Fruit fly (Drosophila melanogaster) whole organism, larva: ENCODE results near the gene Rlip.

Experiments used
- noc ChIP-seq: fragments of 200-800 bp; sonication (Bioruptor generic); optimal IDR thresholded peaks from 3 replicates; lab custom pipeline; 2019; ENCODE audit warnings: missing biosample characterization, mild to moderate bottlenecking, missing genetic modification characterization, moderate library complexity

The Rlip gene

DNA sequence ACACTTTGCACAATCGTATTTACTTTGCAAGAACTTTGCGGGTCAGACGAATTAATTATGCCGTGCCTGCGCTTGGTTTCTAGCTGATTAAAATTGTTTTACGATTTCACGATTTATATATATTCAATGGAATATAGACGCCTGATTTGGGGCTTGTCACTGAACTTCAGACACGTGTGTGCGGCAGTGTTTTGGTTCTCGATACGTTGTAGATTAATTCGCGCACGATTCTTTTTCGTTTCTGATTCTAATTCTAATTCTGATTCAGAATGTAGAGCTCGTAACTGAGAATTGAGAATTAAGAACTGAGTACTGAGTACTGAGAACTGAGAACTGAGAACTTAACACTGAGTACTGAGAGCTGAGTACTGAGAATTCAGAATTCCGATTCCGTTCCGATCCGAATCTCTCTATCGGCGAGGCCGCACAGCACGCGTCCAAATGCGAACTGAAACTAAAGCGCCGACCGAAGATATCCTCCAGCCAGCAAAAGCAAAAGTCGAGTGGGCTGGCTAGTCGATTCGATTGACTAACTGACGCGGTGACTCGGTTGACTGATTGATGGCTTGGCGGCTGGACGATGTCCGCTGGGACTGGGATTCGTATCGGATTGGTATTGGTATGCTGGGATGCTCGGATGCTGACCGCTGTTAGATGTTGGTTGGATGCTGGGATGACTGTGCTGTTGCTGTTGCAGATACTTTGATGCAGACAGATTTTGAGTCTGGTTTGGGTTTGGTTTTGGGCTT is 5.5 kb downstream of the Rlip start:
- no peak for TF ChIP-seq noc (tag; lab: Kevin White, UChicago)

DNA sequence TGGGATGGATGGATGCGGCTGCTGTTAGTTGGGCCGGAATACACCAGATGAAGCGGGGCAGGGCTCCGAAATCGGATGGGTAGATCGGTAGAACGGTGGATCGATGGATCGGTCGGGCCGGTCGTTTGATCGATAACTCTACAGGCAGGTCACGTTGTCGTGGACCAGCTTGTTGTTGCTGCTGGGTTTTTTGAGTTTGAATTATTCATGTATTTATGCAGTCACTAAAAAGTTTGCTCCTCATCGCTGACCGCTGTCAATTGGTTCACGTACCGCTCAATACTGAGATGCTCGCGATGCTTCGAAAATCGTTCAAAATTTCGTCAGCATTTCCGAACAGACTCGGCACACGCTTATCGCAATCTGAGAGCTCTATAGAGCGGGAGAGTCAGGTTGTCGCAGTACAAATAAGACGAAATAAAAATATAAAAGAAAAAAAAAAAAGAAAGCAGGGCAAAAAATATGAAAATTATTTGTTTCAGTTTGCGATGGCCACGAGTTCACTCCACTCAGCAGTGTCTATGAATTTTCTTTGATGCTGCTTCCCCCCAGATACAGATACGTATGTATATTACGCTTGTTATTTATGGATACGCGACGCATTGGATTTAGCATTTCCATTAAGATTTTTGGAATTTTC is 6.5 kb downstream of the Rlip start, which contains the start of gene peg:
Gene peg (minus strand): TSS at position 262 of the 640 bp plus-strand sequence.
- no peak for TF ChIP-seq noc (tag; lab: Kevin White, UChicago)

DNA sequence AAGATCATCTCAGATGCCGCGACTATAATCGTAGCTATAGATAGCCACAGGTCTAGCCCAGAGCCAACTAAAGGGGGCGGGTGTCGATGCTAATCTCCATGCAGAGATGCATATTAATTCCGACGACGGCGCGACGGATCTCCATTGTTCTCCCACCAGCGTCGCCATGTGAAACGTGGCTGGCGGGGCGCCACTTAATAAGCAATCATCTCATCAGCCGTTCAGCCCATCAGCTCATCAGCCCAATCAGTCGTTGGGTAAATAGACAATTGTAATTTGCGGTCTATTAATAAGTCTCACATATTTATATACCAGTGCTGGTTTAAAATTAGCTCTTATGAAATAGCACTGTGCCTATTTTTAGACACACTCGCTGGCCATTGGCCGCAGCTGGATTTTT is 8.0 kb downstream of the Rlip start:
- no peak for TF ChIP-seq noc (tag; lab: Kevin White, UChicago)

DNA sequence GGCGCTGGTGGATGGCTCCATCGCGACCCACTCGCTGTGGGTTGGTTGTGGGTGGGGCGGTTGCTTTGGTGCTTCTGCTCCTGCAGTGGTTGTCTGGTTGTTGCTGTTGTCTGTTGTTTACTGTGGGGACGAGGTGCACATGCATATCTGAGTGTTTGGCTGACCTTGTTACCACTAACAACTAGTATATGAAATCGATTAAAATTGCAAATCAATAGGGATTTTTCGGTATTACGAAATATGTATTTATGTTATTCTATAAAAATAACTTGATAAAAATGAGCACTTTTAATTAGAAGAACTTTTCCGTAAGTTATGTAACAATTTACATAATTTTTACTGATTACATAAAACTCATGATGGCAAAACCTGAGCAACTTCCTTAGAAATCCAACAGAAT is 24.9 kb downstream of the Rlip start, which contains the start of gene Dhc93AB:
Gene Dhc93AB (minus strand): TSS at position 101 of the 400 bp plus-strand sequence.
- TF ChIP-seq noc (tag; lab: Kevin White, UChicago): no peak

DNA sequence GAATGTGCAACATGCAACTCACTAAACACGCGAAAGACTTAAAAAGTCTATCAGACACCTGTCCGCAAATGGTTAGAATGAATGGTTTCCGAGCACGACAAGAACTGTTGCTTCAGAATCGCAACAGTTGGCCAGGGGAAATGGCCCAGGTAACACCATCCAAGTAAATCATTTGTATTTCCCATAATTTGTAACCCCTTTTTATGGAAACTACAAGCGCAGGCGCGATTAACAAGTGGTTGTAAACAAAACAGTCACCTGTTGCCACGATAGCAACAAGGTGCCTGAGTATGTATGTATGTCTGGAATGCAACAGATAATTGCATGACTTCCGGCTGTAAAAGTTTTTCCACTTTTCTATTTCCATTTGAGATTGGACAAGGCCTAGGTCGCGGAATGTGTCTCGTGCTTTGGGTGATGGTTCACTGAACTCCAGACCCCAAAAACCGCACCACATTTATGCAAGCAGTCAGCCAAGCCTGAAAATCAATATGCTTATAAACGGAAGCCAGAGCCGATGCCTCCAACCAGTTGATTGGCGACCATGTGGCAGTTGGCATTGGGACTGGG is 26.1 kb downstream of the Rlip start, which contains the start of gene CG12278:
Gene CG12278 (plus strand): TSS at position 520 of the 570 bp plus-strand sequence.
- no peak for TF ChIP-seq noc (tag; lab: Kevin White, UChicago)

DNA sequence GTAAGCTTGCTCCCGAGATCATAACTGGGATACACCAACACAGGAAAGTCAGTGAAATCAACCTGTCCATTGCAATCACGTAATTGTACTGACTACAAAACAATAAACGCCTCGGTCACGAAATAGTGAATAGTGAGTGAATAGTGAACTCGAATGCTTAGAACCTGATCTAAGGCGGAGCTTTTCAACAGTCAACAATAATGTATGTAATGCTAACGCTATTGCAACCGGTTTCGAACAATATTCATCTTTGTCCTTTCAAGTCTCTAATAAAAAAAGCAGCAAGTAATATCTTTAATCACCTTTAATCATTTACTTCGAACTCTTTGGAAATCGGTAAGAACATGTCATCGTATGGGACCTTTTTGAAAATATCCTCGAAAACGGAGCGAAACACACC is 28.3 kb downstream of the Rlip start, which contains the start of gene CG31189:
Gene CG31189 (minus strand): TSS at position 101 of the 400 bp plus-strand sequence.
- no peak for TF ChIP-seq noc (tag; lab: Kevin White, UChicago)

DNA sequence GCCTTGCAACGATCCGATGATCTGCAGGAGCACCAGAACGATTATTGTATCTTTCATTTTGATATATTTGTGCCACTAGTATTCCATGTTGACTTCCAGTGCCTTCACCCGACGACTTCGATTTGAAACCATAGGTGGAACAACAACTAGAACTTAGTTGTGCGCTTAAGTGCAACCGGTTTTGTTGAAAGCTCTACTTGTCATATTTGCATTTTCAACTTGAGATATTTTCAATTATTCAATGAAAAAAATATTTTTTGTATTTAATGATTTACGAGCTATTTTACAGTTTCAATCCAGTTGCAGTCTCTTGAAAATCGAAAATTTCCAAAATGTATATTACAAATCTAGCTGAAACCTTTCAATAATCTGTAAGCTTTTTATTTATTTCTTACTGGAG is 29.4 kb downstream of the Rlip start, which contains the start of gene CG31207:
Gene CG31207 (minus strand): TSS at position 101 of the 400 bp plus-strand sequence.
- TF ChIP-seq noc (tag; lab: Kevin White, UChicago): no peak

DNA sequence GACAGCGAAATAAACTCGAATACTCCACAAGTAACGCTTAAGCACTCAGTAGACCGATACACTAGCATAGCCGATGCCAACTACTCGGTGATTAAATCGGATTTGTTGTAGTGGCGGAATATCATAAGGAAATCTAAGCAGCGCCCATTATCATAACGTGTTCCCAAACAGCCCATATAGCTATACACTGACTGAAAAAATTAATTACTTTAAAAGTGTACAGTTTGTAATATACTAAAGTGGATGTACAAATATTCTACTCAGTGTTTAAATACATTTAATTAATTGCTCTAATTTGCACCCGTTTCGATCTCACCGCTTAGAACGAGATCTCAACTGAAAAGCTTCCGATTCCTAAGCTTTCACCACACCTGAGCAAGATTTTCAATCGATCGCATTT is 31.2 kb downstream of the Rlip start, which contains the start of gene CG7079:
Gene CG7079 (minus strand): TSS at position 101 of the 400 bp plus-strand sequence.
- TF ChIP-seq noc (tag; lab: Kevin White, UChicago): no peak

DNA sequence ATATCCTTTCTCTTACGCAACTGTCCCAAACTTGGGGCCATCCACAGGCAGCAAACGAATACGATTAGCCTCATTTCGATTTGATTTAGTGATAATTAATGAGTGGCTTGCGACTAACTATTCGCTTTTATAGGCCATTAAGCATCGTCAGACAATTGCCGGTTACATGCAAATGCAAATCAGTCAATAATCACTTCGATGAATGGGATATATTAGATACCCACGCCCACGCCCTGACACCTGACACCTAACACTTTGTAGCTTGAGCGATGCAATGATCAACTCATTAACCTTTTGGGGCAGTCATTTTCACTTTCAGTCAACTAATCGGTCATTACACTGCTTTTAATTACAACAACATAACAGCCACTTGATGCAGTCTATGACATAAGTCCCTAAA is 33.4 kb downstream of the Rlip start, which contains the start of gene Jhbp15:
Gene Jhbp15 (minus strand): TSS at position 101 of the 400 bp plus-strand sequence.
- TF ChIP-seq noc (tag; lab: Kevin White, UChicago): no peak

DNA sequence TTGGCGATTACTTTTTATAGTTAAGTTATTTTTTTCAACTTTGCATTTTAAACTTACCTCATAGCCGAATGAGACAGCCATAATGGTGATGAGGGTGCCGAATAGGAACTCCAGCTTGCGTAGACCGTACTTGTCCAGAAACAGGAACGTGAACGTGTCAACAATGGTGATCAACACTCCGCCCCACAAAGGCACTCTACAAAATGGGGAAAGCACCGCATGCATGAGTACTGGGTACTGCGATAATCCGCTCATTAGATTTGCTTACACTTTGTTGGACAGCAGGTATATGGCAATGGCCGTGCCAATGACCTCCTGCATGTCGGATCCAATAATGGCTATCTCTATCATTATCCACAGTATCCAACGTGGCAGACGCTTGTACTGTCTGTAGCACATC is 40.0 kb downstream of the Rlip start:
- TF ChIP-seq noc (tag; lab: Kevin White, UChicago): no peak

DNA sequence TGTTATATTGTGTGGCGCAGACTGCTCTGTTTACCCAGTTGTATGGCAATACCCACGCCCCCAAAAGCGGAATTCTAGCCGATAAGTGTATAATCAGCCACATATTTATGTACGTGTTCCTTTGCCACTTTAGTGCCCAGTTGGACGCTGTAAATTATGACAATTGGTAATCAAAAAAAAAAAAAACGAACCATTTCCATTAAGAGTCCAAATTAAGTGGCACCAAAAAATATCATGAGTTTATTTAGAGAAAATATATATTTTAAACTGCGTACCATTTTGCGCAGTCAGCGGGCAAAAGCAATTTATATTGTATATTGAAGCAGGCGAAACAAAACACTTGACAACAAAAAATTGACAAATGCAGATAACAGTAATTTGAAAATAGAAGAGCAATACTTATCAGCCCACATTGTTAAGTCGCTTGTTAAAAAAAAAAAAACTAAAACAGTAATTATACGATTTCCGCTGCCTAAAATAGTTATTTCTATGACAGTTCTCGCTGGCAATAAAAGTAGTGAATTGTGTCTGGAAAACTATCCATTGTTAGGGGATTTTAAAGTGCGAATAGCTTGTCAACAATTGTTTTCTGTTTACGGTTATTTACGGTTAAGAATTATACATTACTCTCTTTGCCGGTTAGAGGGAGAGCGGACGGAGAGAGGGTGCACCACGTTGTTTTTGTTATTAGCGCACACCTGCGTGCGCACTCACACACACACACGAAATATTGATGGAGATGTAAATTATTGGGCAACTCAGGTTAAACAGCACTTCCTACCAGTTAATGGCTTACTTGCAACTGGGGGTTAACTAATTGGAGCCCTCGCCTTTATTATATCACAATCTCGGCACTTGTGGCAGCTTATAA is 42.2 kb downstream of the Rlip start:
- TF ChIP-seq noc (tag; lab: Kevin White, UChicago): no peak

DNA sequence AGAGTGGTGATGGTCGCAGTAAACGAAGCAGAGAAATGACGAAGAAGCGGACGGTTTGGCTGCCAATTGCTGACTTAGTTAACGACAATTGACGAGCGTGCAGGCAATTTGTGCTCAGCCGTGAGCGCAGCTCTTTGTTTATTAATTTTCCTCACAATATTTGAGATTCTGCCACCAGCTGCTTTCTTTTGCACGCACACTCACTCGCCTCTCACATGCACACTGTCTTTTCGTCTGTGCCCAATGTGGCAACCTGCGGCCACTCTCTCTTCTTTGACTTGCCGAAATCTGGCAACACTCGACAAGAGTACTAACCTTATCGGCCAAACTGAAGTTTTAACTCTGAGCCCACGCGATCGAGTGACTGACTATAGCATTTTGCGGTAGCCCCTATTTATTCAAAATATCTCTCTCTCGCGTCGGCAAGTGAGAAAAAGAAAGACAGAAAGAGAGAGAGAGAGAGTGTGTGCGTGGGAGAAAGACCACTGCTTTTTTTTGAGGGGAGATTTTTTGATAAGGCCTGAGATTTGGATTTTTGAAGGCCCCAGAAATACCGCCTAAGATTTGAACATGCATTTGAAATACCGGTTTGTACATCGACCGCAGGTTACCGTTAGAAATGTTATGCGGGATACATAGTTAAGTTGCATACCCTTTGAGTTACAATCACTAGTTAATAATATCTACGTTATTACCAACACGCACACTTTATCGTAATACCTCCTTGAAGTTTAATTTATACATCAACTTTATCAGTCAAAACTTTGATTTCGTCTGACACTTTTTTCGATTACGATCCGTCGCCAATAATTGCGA is 43.2 kb downstream of the Rlip start, which contains the start of gene Mvl:
Gene Mvl (minus strand): TSS at position 371 of the 816 bp plus-strand sequence.
- TF ChIP-seq noc (tag; lab: Kevin White, UChicago): peak; percentile 21

DNA sequence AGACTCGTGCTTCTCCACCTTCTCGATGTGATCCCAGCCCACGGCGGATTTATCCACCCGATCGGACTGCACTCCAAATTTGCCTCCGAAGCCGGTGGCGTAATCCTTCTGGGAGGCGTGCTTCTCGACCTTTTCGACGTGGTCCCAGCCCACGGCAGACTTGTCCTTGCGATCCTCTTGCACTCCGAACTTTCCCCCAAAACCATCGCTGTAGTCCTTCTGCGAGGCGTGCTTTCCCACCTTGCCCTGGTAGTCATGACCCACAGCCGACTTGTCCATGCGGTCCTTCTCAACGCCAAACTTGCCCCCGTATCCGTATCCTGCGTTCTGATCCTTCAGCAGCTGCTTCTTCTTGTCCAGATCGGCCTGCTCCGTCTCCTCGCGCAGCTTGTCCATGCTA is 45.9 kb downstream of the Rlip start:
- no peak for TF ChIP-seq noc (tag; lab: Kevin White, UChicago)
